Worm (Caenorhabditis elegans) whole organism, late embryonic: ENCODE measurements around the gene srg-66.

Source experiments
- C38D4.7 ChIP-seq: fragments of 200-800 bp; sonication (Bioruptor generic); optimal IDR thresholded peaks from 2 replicates; lab custom pipeline; 2018; ENCODE audit warnings: mild to moderate bottlenecking, missing genetic modification characterization, moderate library complexity, missing compliant biosample characterization
- F13H6.1 ChIP-seq: sonication (generic microtip); optimal IDR thresholded peaks from 2 replicates; lab custom pipeline; 2016; ENCODE audit warnings: missing genetic modification characterization, missing compliant biosample characterization
- K09A11.1 ChIP-seq: sonication (generic microtip); optimal IDR thresholded peaks from 2 replicates; lab custom pipeline; 2017; ENCODE audit warnings: antibody characterized with exemption, mild to moderate bottlenecking, missing genetic modification characterization, missing compliant biosample characterization; ENCODE audit not compliant: insufficient read depth
- T23F11.4 ChIP-seq: fragments of 200-800 bp; sonication (Bioruptor generic); optimal IDR thresholded peaks from 2 replicates; lab custom pipeline; 2018; ENCODE audit warnings: mild to moderate bottlenecking, missing genetic modification characterization, missing compliant biosample characterization
- Y22D7AL.16 ChIP-seq: sonication (generic microtip); optimal IDR thresholded peaks from 2 replicates; lab custom pipeline; 2016; ENCODE audit warnings: missing genetic modification characterization, missing compliant biosample characterization
- ama-1 ChIP-seq: fragments of 150-350 bp; optimal IDR thresholded peaks from 2 replicates; lab custom pipeline; 2014
- ceh-18 ChIP-seq: sonication (generic microtip); optimal IDR thresholded peaks from 2 replicates; lab custom pipeline; 2016; ENCODE audit warnings: missing genetic modification characterization, missing compliant biosample characterization
- ceh-19 ChIP-seq: fragments of 200-800 bp; sonication (Bioruptor generic); optimal IDR thresholded peaks from 2 replicates; lab custom pipeline; 2018; ENCODE audit warnings: mild to moderate bottlenecking, missing genetic modification characterization, missing compliant biosample characterization
- ceh-24 ChIP-seq: sonication (generic microtip); optimal IDR thresholded peaks from 2 replicates; lab custom pipeline; 2016; ENCODE audit warnings: mild to moderate bottlenecking, missing genetic modification characterization, missing compliant biosample characterization
- ceh-30 ChIP-seq: fragments of 150-350 bp; optimal IDR thresholded peaks from 2 replicates; lab custom pipeline; 2014; ENCODE audit warnings: missing biosample characterization, missing genetic modification characterization
- ceh-48 ChIP-seq: sonication (generic microtip); optimal IDR thresholded peaks from 2 replicates; lab custom pipeline; 2016; ENCODE audit warnings: missing genetic modification characterization, inconsistent platforms, missing compliant biosample characterization
- ceh-6 ChIP-seq: fragments of 200-800 bp; sonication (Bioruptor generic); optimal IDR thresholded peaks from 2 replicates; lab custom pipeline; 2018; ENCODE audit warnings: mild to moderate bottlenecking, missing genetic modification characterization, missing compliant biosample characterization
- ceh-9 ChIP-seq: sonication (generic microtip); optimal IDR thresholded peaks from 2 replicates; lab custom pipeline; 2016; ENCODE audit warnings: mild to moderate bottlenecking, missing genetic modification characterization, inconsistent platforms, missing compliant biosample characterization
- dmd-4 ChIP-seq: sonication (generic microtip); optimal IDR thresholded peaks from 2 replicates; lab custom pipeline; 2016; ENCODE audit warnings: borderline replicate concordance, missing genetic modification characterization, missing compliant biosample characterization
- dve-1 ChIP-seq: sonication (generic microtip); optimal IDR thresholded peaks from 2 replicates; lab custom pipeline; 2017; ENCODE audit warnings: antibody characterized with exemption, mild to moderate bottlenecking, missing genetic modification characterization, missing compliant biosample characterization
- elt-2 ChIP-seq: sonication (generic microtip); optimal IDR thresholded peaks from 2 replicates; lab custom pipeline; 2016; ENCODE audit warnings: missing genetic modification reagents, missing genetic modification characterization, missing compliant biosample characterization
- fkh-6 ChIP-seq: sonication (generic microtip); optimal IDR thresholded peaks from 2 replicates; lab custom pipeline; 2016; ENCODE audit warnings: missing genetic modification characterization, missing compliant biosample characterization
- gmeb-2 ChIP-seq: sonication (generic microtip); optimal IDR thresholded peaks from 2 replicates; lab custom pipeline; 2016; ENCODE audit warnings: missing genetic modification characterization, inconsistent platforms, missing compliant biosample characterization
- hlh-13 ChIP-seq: fragments of 200-800 bp; sonication (Bioruptor generic); optimal IDR thresholded peaks from 2 replicates; lab custom pipeline; 2018; ENCODE audit warnings: mild to moderate bottlenecking, missing genetic modification characterization, missing compliant biosample characterization
- hlh-15 ChIP-seq: sonication (generic microtip); optimal IDR thresholded peaks from 2 replicates; lab custom pipeline; 2016; ENCODE audit warnings: missing genetic modification characterization, missing compliant biosample characterization
- lin-11 ChIP-seq: fragments of 200-800 bp; sonication (Bioruptor generic); optimal IDR thresholded peaks from 2 replicates; lab custom pipeline; 2018; ENCODE audit warnings: mild to moderate bottlenecking, missing genetic modification characterization, missing compliant biosample characterization
- nfya-1 ChIP-seq: sonication (generic microtip); optimal IDR thresholded peaks from 2 replicates; lab custom pipeline; 2017; ENCODE audit warnings: missing genetic modification characterization, mild to moderate bottlenecking, missing compliant biosample characterization, antibody characterized with exemption, moderate library complexity
- npax-4 ChIP-seq: sonication (generic microtip); optimal IDR thresholded peaks from 2 replicates; lab custom pipeline; 2016; ENCODE audit warnings: missing genetic modification characterization, missing compliant biosample characterization
- pag-3 ChIP-seq: sonication (generic microtip); optimal IDR thresholded peaks from 2 replicates; lab custom pipeline; 2016; ENCODE audit warnings: missing compliant biosample characterization, missing genetic modification characterization, borderline replicate concordance
- pat-9 ChIP-seq: fragments of 200-800 bp; sonication (Bioruptor generic); optimal IDR thresholded peaks from 2 replicates; lab custom pipeline; 2018; ENCODE audit warnings: mild to moderate bottlenecking, missing genetic modification characterization, moderate library complexity, missing compliant biosample characterization
- pqm-1 ChIP-seq: sonication (generic microtip); optimal IDR thresholded peaks from 2 replicates; lab custom pipeline; 2016; ENCODE audit warnings: missing genetic modification characterization, missing compliant biosample characterization
- rnt-1 ChIP-seq: sonication (generic microtip); optimal IDR thresholded peaks from 2 replicates; lab custom pipeline; 2016; ENCODE audit warnings: missing genetic modification characterization, missing compliant biosample characterization
- sdc-2 ChIP-seq: sonication (generic microtip); optimal IDR thresholded peaks from 2 replicates; lab custom pipeline; 2016; ENCODE audit warnings: missing genotype, missing genetic modification characterization, missing compliant biosample characterization
- sox-2 ChIP-seq: fragments of 200-800 bp; sonication (Bioruptor generic); IDR thresholded peaks from 2 replicates; pipeline ENCODE4 v1.3.6; 2022; ENCODE audit warnings: missing genetic modification reagents, missing genetic modification characterization, missing compliant biosample characterization
- sox-4 ChIP-seq: sonication (generic microtip); optimal IDR thresholded peaks from 2 replicates; lab custom pipeline; 2017; ENCODE audit warnings: mild to moderate bottlenecking, missing genetic modification characterization, inconsistent platforms, missing compliant biosample characterization
- tbx-2 ChIP-seq: sonication (generic microtip); optimal IDR thresholded peaks from 2 replicates; lab custom pipeline; 2016; ENCODE audit warnings: missing genetic modification characterization, missing compliant biosample characterization
- tbx-7 ChIP-seq: sonication (generic microtip); optimal IDR thresholded peaks from 2 replicates; lab custom pipeline; 2016; ENCODE audit warnings: missing genotype, missing genetic modification characterization, missing compliant biosample characterization
- ttx-3 ChIP-seq: sonication (generic microtip); optimal IDR thresholded peaks from 2 replicates; lab custom pipeline; 2016; ENCODE audit warnings: missing genetic modification reagents, missing genetic modification characterization, missing compliant biosample characterization
- unc-3 ChIP-seq, 2 experiments: fragments of 200-800 bp in 1 of 2; sonication (Bioruptor generic) in 1 of 2; sonication (generic microtip) in 1 of 2; conservative IDR thresholded peaks in 1 of 2; optimal IDR thresholded peaks in 1 of 2; 2 replicates each; pipeline versions ENCODE4 v1.3.6 to Lab custom; 2016 to 2022; ENCODE audit warnings: missing compliant biosample characterization in 2 of 2, missing genetic modification characterization in 2 of 2, missing genetic modification reagents in 1 of 2
- unc-86 ChIP-seq: sonication (generic microtip); optimal IDR thresholded peaks from 2 replicates; lab custom pipeline; 2016; ENCODE audit warnings: missing genetic modification characterization, missing compliant biosample characterization

srg-66 gene

DNA sequence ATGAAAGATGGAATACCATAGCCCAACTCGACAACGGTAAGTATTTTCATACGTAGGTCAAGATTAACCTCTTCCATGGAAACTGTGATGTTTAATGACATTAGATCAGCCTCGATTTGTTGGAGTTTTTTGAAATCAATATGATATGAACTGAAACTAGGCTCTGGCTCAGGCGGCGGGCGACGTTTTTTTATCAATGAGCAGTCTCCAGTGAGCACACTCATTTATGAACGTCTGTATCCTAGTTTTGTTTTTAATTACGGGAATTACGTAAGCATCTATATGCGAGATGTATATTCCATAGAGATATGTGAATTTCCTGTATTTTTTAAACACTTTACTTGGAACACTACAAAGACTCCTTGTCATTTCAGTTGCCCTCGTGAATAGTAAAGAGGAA, 19.3 kb downstream of the srg-66 start, which contains the start of gene srg-67:
Gene srg-67, minus strand, starts transcription at position 101 of the 400 bp plus-strand sequence.
- TF ChIP-seq sdc-2 (tag; lab: Kevin White, UChicago) (no peak), tbx-2 (tag; lab: Kevin White, UChicago) (no peak), elt-2 (no peak), hlh-13 (no peak), ama-1 (lab: Kevin White, UChicago) (no peak), sox-4 (tag; lab: Kevin White, UChicago) (no peak), fkh-6 (no peak), F13H6.1 (no peak), sox-2 (GFP tag; lab: Robert Waterston, UW) (no peak), pag-3 (no peak)

DNA sequence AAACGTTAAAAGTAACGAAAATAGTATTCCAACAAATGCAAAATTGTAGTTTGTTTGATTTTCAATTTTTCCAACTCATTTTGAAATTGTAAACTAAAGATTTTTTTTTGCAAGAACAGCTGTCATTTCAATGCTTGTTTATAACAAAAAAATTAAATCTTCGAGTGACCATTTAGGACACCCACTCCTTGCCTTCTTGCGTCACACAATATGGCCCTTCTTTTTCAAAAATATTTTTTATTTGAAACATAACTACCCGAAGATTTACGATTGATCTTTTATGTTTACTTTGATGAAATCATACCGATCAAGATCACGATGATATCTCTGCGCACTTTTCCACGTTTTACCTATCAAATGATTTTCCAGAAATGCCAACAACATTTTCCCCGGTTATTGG, 22.4 kb downstream of the srg-66 start, which contains the start of gene ZC317.2:
Gene ZC317.2, plus strand, starts transcription at position 301 of the 400 bp plus-strand sequence.
- TF ChIP-seq ceh-9 (no peak), ceh-19 (no peak), sdc-2 (tag; lab: Kevin White, UChicago) (no peak), gmeb-2 (no peak), unc-3 (GFP tag; conservative IDR thresholded peaks at IDR 0.05; lab: Robert Waterston, UW) (no peak), unc-3 (tag; optimal IDR thresholded peaks at IDR 0.05; lab: Kevin White, UChicago) (no peak), ceh-24 (tag; lab: Kevin White, UChicago) (no peak), unc-86 (tag; lab: Kevin White, UChicago) (no peak), lin-11 (tag; lab: Kevin White, UChicago) (no peak), pqm-1 (tag; lab: Kevin White, UChicago) (no peak)

DNA sequence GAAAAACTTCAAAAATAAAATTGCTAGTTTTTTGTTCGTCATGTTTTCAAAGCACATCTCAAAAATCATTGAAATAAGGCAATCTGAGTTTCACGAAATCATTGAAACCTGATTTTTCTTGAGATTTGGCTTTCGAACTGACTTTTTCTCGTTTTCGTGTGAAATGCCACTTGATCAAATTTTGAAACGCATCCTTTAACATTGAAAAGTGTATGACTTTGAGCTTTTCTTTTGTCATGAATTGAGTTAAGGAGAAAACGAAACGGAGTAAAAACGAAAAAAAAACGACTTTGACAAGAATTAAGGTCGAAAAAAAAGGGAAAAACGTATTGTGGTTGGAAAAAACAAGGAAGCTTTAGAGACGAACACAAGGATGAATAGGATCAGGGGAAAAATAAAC, 27.3 kb downstream of the srg-66 start:
- no peak for TF ChIP-seq npax-4 (tag; lab: Kevin White, UChicago)
- no peak for TF ChIP-seq ceh-30 (tag; lab: Kevin White, UChicago)
- TF ChIP-seq hlh-13: no peak
- no peak for TF ChIP-seq rnt-1
- TF ChIP-seq Y22D7AL.16 (tag; lab: Kevin White, UChicago): no peak
- TF ChIP-seq unc-86 (tag; lab: Kevin White, UChicago): no peak
- TF ChIP-seq ceh-6 (GFP tag; lab: Kevin White, UChicago): no peak
- no peak for TF ChIP-seq ceh-18 (tag; lab: Kevin White, UChicago)
- no peak for TF ChIP-seq C38D4.7
- no peak for TF ChIP-seq pat-9 (tag; lab: Kevin White, UChicago)
- no peak for TF ChIP-seq dmd-4 (tag; lab: Kevin White, UChicago)
- TF ChIP-seq hlh-15 (tag; lab: Kevin White, UChicago): no peak
- TF ChIP-seq sdc-2 (tag; lab: Kevin White, UChicago): no peak
- no peak for TF ChIP-seq ceh-48 (tag; lab: Kevin White, UChicago)
- TF ChIP-seq dve-1 (tag; lab: Kevin White, UChicago): no peak
- no peak for TF ChIP-seq nfya-1 (tag; lab: Kevin White, UChicago)
- no peak for TF ChIP-seq tbx-2 (tag; lab: Kevin White, UChicago)

ce11 chrV:5453615-5454014, 28.6 kb downstream of the srg-66 start, which contains the start of gene glc-3:
TSS of gene glc-3 (minus strand) at chrV:5453715.
- TF ChIP-seq tbx-7 (tag; lab: Kevin White, UChicago) (no peak), T23F11.4 (GFP tag; lab: Kevin White, UChicago) (no peak), K09A11.1 (no peak)

DNA sequence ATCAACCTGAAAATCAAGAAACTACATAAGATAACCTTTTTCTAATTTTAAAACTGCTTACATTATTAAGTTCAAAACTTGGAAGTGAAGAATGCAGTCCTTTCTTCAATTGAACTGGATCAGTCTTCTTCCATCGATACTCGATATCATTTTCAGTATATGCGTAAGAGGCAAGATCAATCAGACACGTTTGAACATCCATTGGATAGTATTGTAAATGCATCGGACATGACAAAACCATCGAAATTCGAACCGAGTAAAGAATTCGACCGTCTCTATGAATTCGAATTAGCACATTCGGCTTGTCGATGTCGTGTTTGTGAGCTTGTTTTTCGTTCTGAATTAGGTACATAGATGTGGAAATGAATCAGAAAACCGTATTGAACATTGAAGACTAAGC, 31.5 kb downstream of the srg-66 start:
- TF ChIP-seq ttx-3 (tag; lab: Kevin White, UChicago): no peak
